Fruit fly (Drosophila melanogaster): ENCODE data around the gene Jhbp14.

DNA sequence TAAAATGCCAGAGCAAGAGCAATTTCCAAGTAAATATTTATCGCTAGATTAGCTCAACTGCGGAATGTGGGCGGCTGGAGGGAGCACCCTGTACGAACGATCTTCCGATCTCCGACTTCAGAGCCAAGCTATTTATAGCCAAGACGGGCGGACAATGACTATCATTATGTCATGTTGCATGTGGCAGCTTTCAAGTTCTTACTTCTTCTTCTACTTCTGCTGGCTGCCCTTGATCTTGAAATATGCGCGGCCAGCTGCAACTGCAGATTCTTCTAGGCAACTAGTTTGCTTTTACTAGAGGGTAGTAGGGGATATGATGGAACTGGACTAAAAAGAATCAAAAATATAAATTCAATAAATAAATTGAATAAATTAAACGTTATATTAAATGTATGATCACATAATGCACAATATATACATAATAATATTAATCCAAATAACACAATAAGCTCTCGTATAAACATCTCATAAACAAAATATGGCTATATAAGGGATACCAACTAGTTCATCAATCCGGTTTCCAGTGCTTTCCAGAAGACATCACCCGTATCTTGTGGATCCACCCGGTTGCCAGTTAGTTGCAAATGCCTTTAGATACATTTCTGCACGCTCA, 31.9 kb downstream of the Jhbp14 start:
- no peak for TF ChIP-seq dac (GFP tag; optimal IDR thresholded peaks at IDR 0.05)
- TF ChIP-seq Gug (GFP tag; IDR thresholded peaks at IDR 0.05), result peak; percentile 31; the same call in 1 of the 2 replicates

All from whole organism, prepupa.